Worm (Caenorhabditis elegans): Measurements from ENCODE around the gene nhr-181.

ce11 chrV:4131471-4131939, 36.7 kb downstream of the nhr-181 start, which contains the start of gene nhr-57:
- TF ChIP-seq pes-1 (GFP tag; IDR thresholded peaks at IDR 0.05) = no peak
- no peak for TF ChIP-seq flt-1 (GFP tag; IDR thresholded peaks at IDR 0.05)
- TF ChIP-seq ama-1 (optimal IDR thresholded peaks at IDR 0.05) = no peak
